Worm (Caenorhabditis elegans): ENCODE measurements around the gene F44E7.4.

- TF ChIP-seq nhr-76 (tag; optimal IDR thresholded peaks at IDR 0.05) (no peak), ztf-11 (tag; optimal IDR thresholded peaks at IDR 0.05) (no peak), dpl-1 (GFP tag; optimal IDR thresholded peaks at IDR 0.05) (no peak), lir-3 (tag; optimal IDR thresholded peaks at IDR 0.05; ENCODE audit: poor library complexity) (no peak), aly-2 (tag; optimal IDR thresholded peaks at IDR 0.05) (no peak), unc-130 (tag; optimal IDR thresholded peaks at IDR 0.05) (no peak), efl-1 (optimal IDR thresholded peaks at IDR 0.05) (no peak), efl-1 (GFP tag; optimal IDR thresholded peaks at IDR 0.05 in 1 of 2) (no peak), ztf-4 (tag; optimal IDR thresholded peaks at IDR 0.05) (no peak), lin-39 (tag; optimal IDR thresholded peaks at IDR 0.05) (no peak), ama-1 (optimal IDR thresholded peaks at IDR 0.05) (no peak), unc-62 (GFP tag; optimal IDR thresholded peaks at IDR 0.05) (no peak), blmp-1 (tag; optimal IDR thresholded peaks at IDR 0.05) (no peak), irx-1 (tag; optimal IDR thresholded peaks at IDR 0.05) (no peak), nhr-12 (tag; optimal IDR thresholded peaks at IDR 0.05) (no peak)
Observed at ce11 chrV:5792031-5792430, 15.3 kb upstream of the F44E7.4 start, which contains the start of gene ZC250.2.

All from whole organism, L1 larva.